Fruit fly (Drosophila melanogaster): ENCODE measurements around the gene mtDNA-helicase.
A peak's percentile ranks its signal among the peaks of the same experiment; 100 is the strongest.

Gene mtDNA-helicase

DNA sequence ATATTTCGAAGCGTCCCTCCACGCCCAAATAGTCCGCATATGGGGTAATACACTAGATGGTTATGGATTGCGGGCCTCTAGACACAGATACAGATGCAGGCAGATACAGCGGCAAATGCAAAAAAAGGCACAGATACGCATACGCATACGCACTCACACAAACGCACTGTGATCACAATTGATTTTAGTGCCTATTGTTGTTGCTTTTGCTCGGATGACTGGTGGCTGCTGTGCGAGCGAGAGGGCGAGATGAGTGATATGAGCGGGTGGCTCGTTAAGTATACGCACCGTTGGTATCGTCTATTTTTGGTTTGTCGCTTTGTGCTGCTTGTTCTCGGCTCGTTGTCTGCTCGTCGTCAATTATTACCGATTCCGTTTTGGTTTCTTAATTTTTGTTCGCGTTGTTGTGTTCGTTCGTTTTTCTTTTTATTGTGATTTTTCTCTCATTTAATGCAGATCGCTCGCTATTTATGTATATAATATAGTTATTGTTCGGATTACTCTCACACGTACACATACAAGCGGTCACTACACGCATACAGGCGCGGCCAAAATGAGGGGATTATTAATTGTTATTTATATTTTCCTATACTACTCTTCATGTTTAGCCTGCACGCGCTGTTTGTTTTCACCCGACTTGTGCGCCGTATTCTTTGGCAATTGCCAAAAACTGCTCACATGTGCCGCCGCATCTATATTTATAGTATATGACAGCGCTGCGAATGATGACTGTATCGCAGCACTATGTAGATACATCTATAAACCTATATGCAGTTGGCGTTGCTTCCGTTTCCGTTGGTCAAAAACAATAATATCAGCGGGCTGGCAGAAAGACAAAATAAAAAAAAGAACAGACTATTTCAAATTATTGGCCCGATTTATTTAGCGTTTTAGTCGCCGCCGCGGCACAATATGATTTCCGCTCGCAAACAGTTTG, 14.3 kb upstream of the mtDNA-helicase start:
- TF ChIP-seq chinmo (GFP tag; IDR thresholded peaks at IDR 0.05; ENCODE audit: partially characterized antibody), result peak; percentile 96
- TF ChIP-seq Doc2 (GFP tag; IDR thresholded peaks at IDR 0.05), result no peak
- 0 out of 3 replicates have a peak, but pooled peaks have one; percentile 32 for TF ChIP-seq zen2 (GFP tag; IDR thresholded peaks at IDR 0.05; ENCODE audit: partially characterized antibody)
- peak; percentile 2 for TF ChIP-seq CG13624 (GFP tag; optimal IDR thresholded peaks at IDR 0.05)
- TF ChIP-seq Aef1 (GFP tag; IDR thresholded peaks at IDR 0.05), result no peak; the same call in 1 of the 3 replicates
- TF ChIP-seq Bteb2 (GFP tag; optimal IDR thresholded peaks at IDR 0.05), result no peak
- TF ChIP-seq caup (GFP tag; optimal IDR thresholded peaks at IDR 0.05; ENCODE audit: severe bottlenecking), result peak; percentile 11
- peak; percentile 48 for TF ChIP-seq Nf-YC (tag; optimal IDR thresholded peaks at IDR 0.05)
- peak in 1 of 2 experiments; percentile 9 for TF ChIP-seq Trl (optimal IDR thresholded peaks at IDR 0.05)
- no peak for TF ChIP-seq Trl (GFP tag; optimal IDR thresholded peaks at IDR 0.05)
- TF ChIP-seq abd-A (tag; optimal IDR thresholded peaks at IDR 0.05), result peak; percentile 90
- TF ChIP-seq Sox100B (GFP tag; optimal IDR thresholded peaks at IDR 0.05), result peak; percentile 4
- no peak for TF ChIP-seq cad (GFP tag; optimal IDR thresholded peaks at IDR 0.05)
- no peak for TF ChIP-seq CG1647 (GFP tag; optimal IDR thresholded peaks at IDR 0.05)
- peak; percentile 20; the same call in 1 of the 2 replicates for TF ChIP-seq MBD-R2 (GFP tag; IDR thresholded peaks at IDR 0.05)
- peak; percentile 66 for TF ChIP-seq CG10979 (tag; optimal IDR thresholded peaks at IDR 0.05)
- TF ChIP-seq CG7372 (GFP tag; IDR thresholded peaks at IDR 0.05), result peak; percentile 96
- TF ChIP-seq CG1832 (GFP tag; optimal IDR thresholded peaks at IDR 0.05), result peak; percentile 46
- no peak for TF ChIP-seq CG5245 (GFP tag; optimal IDR thresholded peaks at IDR 0.05)
- TF ChIP-seq Hr3 (GFP tag; optimal IDR thresholded peaks at IDR 0.05), result no peak
- TF ChIP-seq chm (GFP tag; IDR thresholded peaks at IDR 0.05), result 0 out of 2 replicates have a peak, but pooled peaks have one; percentile 45
- TF ChIP-seq CG2199 (GFP tag; IDR thresholded peaks at IDR 0.05), result peak; percentile 67; the same call in 1 of the 3 replicates
- TF ChIP-seq Hmx (GFP tag; optimal IDR thresholded peaks at IDR 0.05), result no peak
- no peak for TF ChIP-seq Dll (GFP tag; IDR thresholded peaks at IDR 0.05; ENCODE audit: partially characterized antibody)
- no peak for TF ChIP-seq CG43689 (GFP tag; IDR thresholded peaks at IDR 0.05)
- TF ChIP-seq CG14965 (GFP tag; optimal IDR thresholded peaks at IDR 0.05; ENCODE audit: borderline replicate concordance), result no peak
- TF ChIP-seq Pdp1 (GFP tag; optimal IDR thresholded peaks at IDR 0.05), result peak in 1 of 2 experiments; percentile 10
- peak; percentile 37 for TF ChIP-seq oc (tag; optimal IDR thresholded peaks at IDR 0.05)
- TF ChIP-seq grn (GFP tag; optimal IDR thresholded peaks at IDR 0.05), result peak; percentile 14
- TF ChIP-seq row (GFP tag; IDR thresholded peaks at IDR 0.05), result peak; percentile 26; the same call in 1 of the 3 replicates
- TF ChIP-seq seq (GFP tag; IDR thresholded peaks at IDR 0.05), result no peak
- TF ChIP-seq CG8290 (GFP tag; optimal IDR thresholded peaks at IDR 0.05), result no peak
- peak in 1 of 2 experiments; percentile 56 for TF ChIP-seq CG8290 (tag; optimal IDR thresholded peaks at IDR 0.05)
- peak; percentile 11 for TF ChIP-seq pb (GFP tag; optimal IDR thresholded peaks at IDR 0.05)
- TF ChIP-seq ind (GFP tag; optimal IDR thresholded peaks at IDR 0.05), result no peak
- TF ChIP-seq kay (GFP tag; optimal IDR thresholded peaks at IDR 0.05), result peak; percentile 8
- TF ChIP-seq tgo (GFP tag; IDR thresholded peaks at IDR 0.05), result no peak
- no peak for TF ChIP-seq CG11398 (GFP tag; optimal IDR thresholded peaks at IDR 0.05)
- TF ChIP-seq Nf-YB (GFP tag; optimal IDR thresholded peaks at IDR 0.05), result peak; percentile 33
- TF ChIP-seq ci (GFP tag; IDR thresholded peaks at IDR 0.05), result peak; percentile 37; the same call in 2 of the 3 replicates
- peak; percentile 7; the same call in 1 of the 2 replicates for TF ChIP-seq vvl (GFP tag; IDR thresholded peaks at IDR 0.05)
- TF ChIP-seq CG2712 (tag; optimal IDR thresholded peaks at IDR 0.05), result peak; percentile 18
- TF ChIP-seq sqz (GFP tag; optimal IDR thresholded peaks at IDR 0.05), result peak; percentile 23
- peak; percentile 54; the same call in 1 of the 3 replicates for TF ChIP-seq z (GFP tag; IDR thresholded peaks at IDR 0.05)
- TF ChIP-seq Ada2b (GFP tag; IDR thresholded peaks at IDR 0.05), result 0 out of 2 replicates have a peak, but pooled peaks have one; percentile 4
- TF ChIP-seq CG16779 (GFP tag; IDR thresholded peaks at IDR 0.05), result no peak
- peak; percentile 6 for TF ChIP-seq CG2116 (GFP tag; optimal IDR thresholded peaks at IDR 0.05)
- peak; percentile 40 for TF ChIP-seq sd (tag; optimal IDR thresholded peaks at IDR 0.05)
- TF ChIP-seq sna (GFP tag; IDR thresholded peaks at IDR 0.05; ENCODE audit: partially characterized antibody), result no peak

Measured in whole organism, embryonic.